Worm (Caenorhabditis elegans): Measurements from ENCODE around the gene C29F7.2.

ce11 chrX:13379072-13379471 lies 36.8 kb upstream of the C29F7.2 start:
- TF ChIP-seq ztf-23 (GFP tag; IDR thresholded peaks at IDR 0.05) (no peak), tab-1 (GFP tag; IDR thresholded peaks at IDR 0.05) (no peak), ref-1 (GFP tag; conservative IDR thresholded peaks at IDR 0.05) (no peak), klf-2 (GFP tag; conservative IDR thresholded peaks at IDR 0.05) (no peak)

All from whole organism, midembryonic.